Fruit fly (Drosophila melanogaster) whole organism, wandering third instar larva: ENCODE results near the gene Acbp5.

ENCODE experiments used
- Abd-B ChIP-seq: fragments of >200 bp; optimal IDR thresholded peaks from 2 replicates; lab custom pipeline; 2017; ENCODE audit warnings: missing biosample characterization, missing genetic modification characterization
- CG32264 ChIP-seq: fragments of 200-800 bp; sonication (Bioruptor generic); optimal IDR thresholded peaks from 2 replicates; lab custom pipeline; 2016; ENCODE audit warnings: missing biosample characterization, missing genetic modification characterization
- CG9705 ChIP-seq: fragments of 200-800 bp; sonication (Bioruptor generic); optimal IDR thresholded peaks from 2 replicates; lab custom pipeline; 2018; ENCODE audit warnings: missing biosample characterization, mild to moderate bottlenecking, missing genetic modification characterization
- CrebA ChIP-seq: fragments of 200-800 bp; sonication (Bioruptor generic); optimal IDR thresholded peaks from 2 replicates; lab custom pipeline; 2016; ENCODE audit warnings: missing biosample characterization, mild to moderate bottlenecking, missing genetic modification characterization, borderline replicate concordance
- Dfd ChIP-seq: fragments of >200 bp; optimal IDR thresholded peaks from 2 replicates; lab custom pipeline; 2017; ENCODE audit warnings: missing biosample characterization, missing genetic modification characterization
- Dif ChIP-seq: fragments of 200-275, 200-300 bp; sonication (Bioruptor generic); optimal IDR thresholded peaks from 2 replicates; lab custom pipeline; 2018; ENCODE audit warnings: missing biosample characterization, missing genetic modification characterization; ENCODE audit not compliant: partially characterized antibody
- GATAd ChIP-seq: sonication (Bioruptor generic); optimal IDR thresholded peaks from 2 replicates; lab custom pipeline; 2016; ENCODE audit warnings: missing biosample characterization, missing genetic modification characterization
- HLH106 ChIP-seq: fragments of 200-800 bp; optimal IDR thresholded peaks from 3 replicates; lab custom pipeline; 2019; ENCODE audit warnings: missing biosample characterization, mild to moderate bottlenecking, missing genetic modification characterization, moderate library complexity
- Hnf4 ChIP-seq: fragments of 200-800 bp; sonication (Bioruptor generic); optimal IDR thresholded peaks from 2 replicates; lab custom pipeline; 2016; ENCODE audit warnings: missing biosample characterization, mild to moderate bottlenecking, missing genetic modification characterization
- Hr78 ChIP-seq: fragments of >200 bp; optimal IDR thresholded peaks from 2 replicates; lab custom pipeline; 2017; ENCODE audit warnings: missing biosample characterization, missing genetic modification characterization
- Hr83 ChIP-seq: fragments of 200-300 bp; sonication (Bioruptor generic); optimal IDR thresholded peaks from 2 replicates; lab custom pipeline; 2016; ENCODE audit warnings: missing biosample characterization, mild to moderate bottlenecking, missing genetic modification characterization, moderate library complexity; ENCODE audit not compliant: poor library complexity, severe bottlenecking
- Jra ChIP-seq: sonication (Bioruptor generic); optimal IDR thresholded peaks from 2 replicates; lab custom pipeline; 2016; ENCODE audit warnings: missing biosample characterization, missing genetic modification characterization
- Mio ChIP-seq: sonication (Bioruptor generic); optimal IDR thresholded peaks from 2 replicates; lab custom pipeline; 2016; ENCODE audit warnings: missing biosample characterization, missing genetic modification characterization
- Myc ChIP-seq: fragments of >200 bp; optimal IDR thresholded peaks from 2 replicates; lab custom pipeline; 2017
- N ChIP-seq: fragments of >200 bp; optimal IDR thresholded peaks from 2 replicates; lab custom pipeline; 2018; ENCODE audit warnings: missing biosample characterization, missing external identifiers, missing genetic modification characterization
- OdsH ChIP-seq: fragments of 200-800 bp; sonication (Bioruptor generic); optimal IDR thresholded peaks from 2 replicates; lab custom pipeline; 2016; ENCODE audit warnings: missing biosample characterization, mild to moderate bottlenecking, missing genetic modification characterization
- Rel ChIP-seq, 2 experiments: fragments of 200-800 bp; sonication (Bioruptor generic) in 1 of 2; optimal IDR thresholded peaks; 2 replicates in 1 of 2; 3 replicates in 1 of 2; lab custom pipeline; 2016 to 2019; ENCODE audit warnings: mild to moderate bottlenecking in 2 of 2, missing biosample characterization in 2 of 2, missing genetic modification characterization in 2 of 2, moderate library complexity in 1 of 2
- Sp1 ChIP-seq: fragments of 200-800 bp; sonication (Bioruptor generic); optimal IDR thresholded peaks from 3 replicates; lab custom pipeline; 2019; ENCODE audit warnings: missing biosample characterization, mild to moderate bottlenecking, missing genetic modification characterization, moderate library complexity
- Vsx2 ChIP-seq: fragments of 200-300, 225-300 bp; sonication (Bioruptor generic); optimal IDR thresholded peaks from 2 replicates; lab custom pipeline; 2018; ENCODE audit warnings: missing biosample characterization, missing genetic modification characterization; ENCODE audit not compliant: partially characterized antibody
- br ChIP-seq: fragments of 200-800 bp; sonication (Bioruptor generic); optimal IDR thresholded peaks from 2 replicates; lab custom pipeline; 2016; ENCODE audit warnings: missing biosample characterization, missing genetic modification characterization
- brk ChIP-seq: fragments of 200-800 bp; sonication (Bioruptor generic); optimal IDR thresholded peaks from 2 replicates; lab custom pipeline; 2016; ENCODE audit warnings: missing biosample characterization, mild to moderate bottlenecking, missing genetic modification characterization
- dl ChIP-seq, 2 experiments: fragments of 175-275, 200-275 bp in 1 of 2; fragments of 200-275 bp in 1 of 2; sonication (Bioruptor generic); optimal IDR thresholded peaks; lab custom pipeline; 2018; ENCODE audit warnings: mild to moderate bottlenecking in 2 of 2, missing biosample characterization in 2 of 2, missing genetic modification characterization in 2 of 2, moderate library complexity in 2 of 2; ENCODE audit not compliant: partially characterized antibody in 2 of 2, insufficient read depth in 1 of 2
- dmrt93B ChIP-seq: fragments of 200-800 bp; sonication (Bioruptor generic); optimal IDR thresholded peaks from 2 replicates; lab custom pipeline; 2018; ENCODE audit warnings: missing biosample characterization, mild to moderate bottlenecking, missing genetic modification characterization
- dsf ChIP-seq: sonication (Bioruptor generic); optimal IDR thresholded peaks from 2 replicates; lab custom pipeline; 2016; ENCODE audit warnings: missing biosample characterization, missing genetic modification characterization, borderline replicate concordance
- ey ChIP-seq: fragments of 200-800 bp; sonication (Bioruptor generic); optimal IDR thresholded peaks from 2 replicates; lab custom pipeline; 2016; ENCODE audit warnings: missing biosample characterization, missing genetic modification characterization
- foxo ChIP-seq, 2 experiments: fragments of 200-800 bp; sonication (Bioruptor generic); optimal IDR thresholded peaks; 2 replicates in 1 of 2; 3 replicates in 1 of 2; lab custom pipeline; 2016 to 2017; ENCODE audit warnings: missing biosample characterization in 2 of 2, missing genetic modification characterization in 2 of 2
- fru ChIP-seq: fragments of 200-800 bp; sonication (Bioruptor generic); optimal IDR thresholded peaks from 3 replicates; lab custom pipeline; 2016; ENCODE audit warnings: missing biosample characterization, mild to moderate bottlenecking, missing genetic modification characterization
- h ChIP-seq: fragments of 200-800 bp; sonication (Bioruptor generic); optimal IDR thresholded peaks from 3 replicates; lab custom pipeline; 2016; ENCODE audit warnings: missing biosample characterization, mild to moderate bottlenecking, missing genetic modification characterization
- jim ChIP-seq: fragments of 175-275, 200-325 bp; sonication (Bioruptor generic); optimal IDR thresholded peaks from 2 replicates; lab custom pipeline; 2016; ENCODE audit warnings: missing biosample characterization, mild to moderate bottlenecking, missing genetic modification characterization
- lola ChIP-seq: fragments of >200 bp; optimal IDR thresholded peaks from 2 replicates; lab custom pipeline; 2017; ENCODE audit warnings: missing biosample characterization, missing genetic modification characterization
- pan ChIP-seq: fragments of >200 bp; optimal IDR thresholded peaks from 2 replicates; lab custom pipeline; 2017
- psq ChIP-seq: fragments of 200-800 bp; sonication (Bioruptor generic); optimal IDR thresholded peaks from 3 replicates; lab custom pipeline; 2017; ENCODE audit warnings: missing biosample characterization, mild to moderate bottlenecking, missing genetic modification characterization, moderate library complexity
- rgr ChIP-seq: fragments of 200-800 bp; sonication (Bioruptor generic); optimal IDR thresholded peaks from 3 replicates; lab custom pipeline; 2016; ENCODE audit warnings: missing biosample characterization, mild to moderate bottlenecking, missing genetic modification characterization
- sage ChIP-seq: fragments of 200-800 bp; sonication (Bioruptor generic); optimal IDR thresholded peaks from 2 replicates; lab custom pipeline; 2016; ENCODE audit warnings: missing biosample characterization, mild to moderate bottlenecking, missing genetic modification characterization
- sv ChIP-seq: fragments of 200-800 bp; sonication (Bioruptor generic); optimal IDR thresholded peaks from 3 replicates; lab custom pipeline; 2016; ENCODE audit warnings: missing biosample characterization, missing genetic modification characterization
- tai ChIP-seq: sonication (Bioruptor generic); optimal IDR thresholded peaks from 2 replicates; lab custom pipeline; 2016; ENCODE audit warnings: missing biosample characterization, missing genetic modification characterization
- usp ChIP-seq: fragments of >200 bp; optimal IDR thresholded peaks from 2 replicates; lab custom pipeline; 2017; ENCODE audit warnings: missing biosample characterization, missing genetic modification characterization
- woc ChIP-seq: sonication (Bioruptor generic); optimal IDR thresholded peaks from 2 replicates; lab custom pipeline; 2016; ENCODE audit warnings: missing biosample characterization, mild to moderate bottlenecking, missing genetic modification characterization

Acbp5 gene

DNA sequence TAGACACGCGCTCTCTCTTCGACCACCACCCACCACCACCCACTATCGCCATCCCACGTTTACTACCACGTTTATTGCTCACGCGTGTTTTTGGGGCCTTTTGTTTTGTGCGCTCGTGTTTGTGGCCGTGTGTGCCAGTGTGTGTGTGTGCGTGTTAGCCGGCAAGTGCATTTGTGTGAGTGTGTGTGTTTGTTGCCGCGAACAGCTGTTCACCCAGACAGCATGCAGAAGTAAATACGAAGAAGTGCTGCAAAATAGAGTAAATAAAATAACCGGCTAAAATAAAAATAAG is 39.5 kb upstream of the Acbp5 start:
- TF ChIP-seq fru (GFP tag; lab: Kevin White, UChicago): no peak
- no peak for TF ChIP-seq psq (GFP tag; lab: Kevin White, UChicago)
- TF ChIP-seq Jra (GFP tag; lab: Kevin White, UChicago): no peak
- TF ChIP-seq br (GFP tag; lab: Kevin White, UChicago): no peak
- TF ChIP-seq jim (GFP tag; lab: Kevin White, UChicago): no peak
- no peak for TF ChIP-seq CrebA (GFP tag; lab: Kevin White, UChicago)
- no peak for TF ChIP-seq OdsH (GFP tag; lab: Kevin White, UChicago)
- TF ChIP-seq CG9705 (GFP tag; lab: Kevin White, UChicago): no peak
- no peak for TF ChIP-seq lola (GFP tag; lab: Kevin White, UChicago)
- no peak for TF ChIP-seq Abd-B
- no peak for TF ChIP-seq GATAd (GFP tag; lab: Kevin White, UChicago)
- TF ChIP-seq Myc (lab: Kevin White, UChicago): no peak
- TF ChIP-seq h (GFP tag; lab: Kevin White, UChicago): no peak
- no peak for TF ChIP-seq dsf (GFP tag; lab: Kevin White, UChicago)
- TF ChIP-seq Dif: no peak

DNA sequence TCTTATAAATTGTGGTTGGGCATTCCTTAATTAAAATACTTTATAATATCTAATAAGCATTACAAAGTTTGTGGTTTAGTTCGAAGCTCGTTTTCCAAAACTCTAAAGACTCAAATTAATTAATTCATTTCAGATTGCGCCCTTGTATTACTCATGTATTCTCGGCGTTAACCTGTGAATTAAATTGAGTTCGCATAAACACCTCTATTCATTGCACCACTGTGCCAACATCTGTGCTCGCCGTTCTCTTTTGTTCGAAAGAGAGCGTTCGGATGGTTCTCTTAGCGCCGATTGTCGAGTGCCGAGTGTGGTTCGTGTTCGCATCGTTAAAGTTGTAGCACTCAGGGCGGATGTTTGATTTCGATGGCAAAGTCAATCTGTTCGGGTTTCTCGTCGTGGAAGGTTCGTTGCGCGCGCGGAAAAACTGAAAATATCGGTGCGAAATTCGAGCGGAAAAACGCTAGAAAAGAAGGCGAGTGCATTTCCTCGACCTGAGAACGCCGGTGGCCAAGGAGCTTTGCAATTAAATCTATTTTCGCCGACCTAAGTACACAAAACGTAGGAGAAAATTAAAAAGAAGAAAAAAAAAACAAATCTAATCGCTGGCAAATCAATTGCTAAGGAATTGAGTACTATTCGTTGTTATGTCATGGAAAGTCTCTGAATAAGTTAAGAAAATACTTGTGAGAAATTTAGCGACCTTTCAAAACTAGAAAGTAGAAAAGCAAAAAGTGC is 39.0 kb upstream of the Acbp5 start, which contains the start of gene dally:
dally (plus strand) TSS at position 373 of the 735 bp plus-strand sequence.
- TF ChIP-seq Vsx2 (GFP tag; lab: Kevin White, UChicago) (peak; percentile 42), CrebA (GFP tag; lab: Kevin White, UChicago) (no peak), usp (GFP tag; lab: Kevin White, UChicago) (no peak), ey (GFP tag; lab: Kevin White, UChicago) (no peak), lola (GFP tag; lab: Kevin White, UChicago) (no peak), Sp1 (GFP tag; lab: Kevin White, UChicago) (peak; percentile 43), Abd-B (no peak), dsf (GFP tag; lab: Kevin White, UChicago) (no peak), sv (GFP tag; lab: Kevin White, UChicago) (no peak), N (GFP tag; lab: Kevin White, UChicago) (no peak), Myc (lab: Kevin White, UChicago) (no peak), Hr78 (no peak), h (GFP tag; lab: Kevin White, UChicago) (peak; percentile 11), dmrt93B (GFP tag; lab: Kevin White, UChicago) (no peak), fru (GFP tag; lab: Kevin White, UChicago) (peak; percentile 23), CG32264 (no peak), Hnf4 (GFP tag; lab: Kevin White, UChicago) (no peak), sage (GFP tag; lab: Kevin White, UChicago) (peak; percentile 75), Jra (GFP tag; lab: Kevin White, UChicago) (no peak), psq (GFP tag; lab: Kevin White, UChicago) (no peak), Hr83 (GFP tag; lab: Kevin White, UChicago) (peak; percentile 58), jim (GFP tag; lab: Kevin White, UChicago) (peak; percentile 26), br (GFP tag; lab: Kevin White, UChicago) (peak; percentile 29), dl (GFP tag; optimal IDR thresholded peaks at IDR 0.05; lab: Kevin White, UChicago; ENCODE audit: insufficient read depth in 1 of 2, partially characterized antibody in 2 of 2) (peak; percentile 77 to 85), Rel (GFP tag; optimal IDR thresholded peaks at IDR 0.05; lab: Kevin White, UChicago) (peak; percentile 38), Rel (tag; optimal IDR thresholded peaks at IDR 0.05; lab: Kevin White, UChicago) (peak; percentile 38), pan (lab: Kevin White, UChicago) (no peak), Dfd (GFP tag; lab: Kevin White, UChicago) (no peak), woc (GFP tag; lab: Kevin White, UChicago) (peak; percentile 74), GATAd (GFP tag; lab: Kevin White, UChicago) (no peak), Dif (peak; percentile 87), Mio (GFP tag; lab: Kevin White, UChicago) (no peak), rgr (peak; percentile 43), foxo (GFP tag; optimal IDR thresholded peaks at IDR 0.05; lab: Kevin White, UChicago) (peak; percentile 20 to 25), OdsH (GFP tag; lab: Kevin White, UChicago) (no peak), CG9705 (GFP tag; lab: Kevin White, UChicago) (no peak), HLH106 (tag; lab: Kevin White, UChicago) (no peak), tai (GFP tag; lab: Kevin White, UChicago) (no peak), brk (peak; percentile 24)
